Worm (Caenorhabditis elegans) whole organism, L3 larva: Measurements from ENCODE around the gene srj-52.

ENCODE experiments used
- aly-2 ChIP-seq: fragments of 150-350 bp; optimal IDR thresholded peaks from 2 replicates; lab custom pipeline; 2014; ENCODE audit warnings: missing biosample characterization, missing genetic modification characterization
- ceh-9 ChIP-seq: sonication (generic microtip); optimal IDR thresholded peaks from 2 replicates; lab custom pipeline; 2018; ENCODE audit warnings: missing biosample characterization, missing genetic modification characterization
- fkh-10 ChIP-seq: sonication (generic microtip); optimal IDR thresholded peaks from 2 replicates; lab custom pipeline; 2017; ENCODE audit warnings: missing biosample characterization, missing genetic modification reagents, missing genetic modification characterization
- fkh-2 ChIP-seq: fragments of 150-350 bp; optimal IDR thresholded peaks from 2 replicates; lab custom pipeline; 2014; ENCODE audit warnings: missing biosample characterization, missing genetic modification reagents, missing genetic modification characterization
- nhr-11 ChIP-seq: fragments of 150-350 bp; optimal IDR thresholded peaks from 2 replicates; lab custom pipeline; 2014; ENCODE audit warnings: missing biosample characterization, missing genetic modification characterization
- nhr-23 ChIP-seq: fragments of 150-350 bp; optimal IDR thresholded peaks from 2 replicates; lab custom pipeline; 2014; ENCODE audit warnings: missing biosample characterization, missing genetic modification reagents, missing genetic modification characterization
- nhr-76 ChIP-seq: fragments of 150-350 bp; sonication (generic microtip); optimal IDR thresholded peaks from 5 replicates; lab custom pipeline; 2014; ENCODE audit warnings: missing biosample characterization, missing genetic modification characterization
- nhr-77 ChIP-seq: fragments of 150-350 bp; optimal IDR thresholded peaks from 2 replicates; lab custom pipeline; 2014; ENCODE audit warnings: missing biosample characterization, missing genetic modification characterization
- pqm-1 ChIP-seq: fragments of 150-350 bp; optimal IDR thresholded peaks from 2 replicates; lab custom pipeline; 2017; ENCODE audit warnings: missing biosample characterization, missing genetic modification characterization, inconsistent platforms
- tbx-2 ChIP-seq: sonication (generic microtip); optimal IDR thresholded peaks from 2 replicates; lab custom pipeline; 2016; ENCODE audit warnings: mild to moderate bottlenecking, missing genetic modification characterization, missing compliant biosample characterization

DNA sequence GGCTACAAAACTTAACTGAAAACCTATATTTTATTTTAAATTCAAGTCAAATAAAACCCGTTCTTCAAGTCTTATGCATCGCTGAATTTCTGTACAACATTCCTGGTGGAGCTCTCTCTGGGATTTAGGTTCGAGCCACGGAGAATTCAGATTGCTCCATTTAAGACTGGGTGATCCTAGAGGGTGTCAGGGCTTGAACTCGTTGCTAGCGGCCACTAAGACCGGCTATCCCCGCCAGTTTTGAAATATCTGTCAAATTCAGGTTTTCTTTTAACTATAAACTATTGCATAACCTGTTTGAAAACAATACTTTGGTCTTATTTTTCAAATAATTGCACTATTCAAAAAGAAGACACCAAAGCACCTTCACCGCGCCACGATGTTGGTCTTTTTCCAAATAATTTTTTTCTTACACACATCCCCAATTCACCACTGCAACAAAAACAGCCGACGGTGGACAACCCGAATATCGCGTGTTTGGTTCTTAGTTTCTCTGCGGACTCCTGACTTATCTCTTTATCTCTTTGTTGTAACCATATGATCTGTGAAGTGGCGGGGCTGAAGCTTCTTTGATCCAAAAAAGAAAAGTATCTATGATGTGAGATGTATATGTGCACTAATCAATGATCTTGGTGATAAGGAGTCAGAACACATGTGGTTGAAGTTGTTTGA, 33.1 kb upstream of the srj-52 start:
- TF ChIP-seq nhr-76 (tag; lab: Kevin White, UChicago) (no peak), tbx-2 (tag; lab: Kevin White, UChicago) (no peak), ceh-9 (no peak), nhr-77 (tag; lab: Kevin White, UChicago) (no peak), aly-2 (no peak), fkh-2 (no peak), pqm-1 (peak; percentile 65), nhr-23 (tag; lab: Kevin White, UChicago) (peak; percentile 19), nhr-11 (no peak), fkh-10 (GFP tag; lab: Kevin White, UChicago) (no peak)
